Worm (Caenorhabditis elegans) whole organism, L1 larva: Measurements from ENCODE around the gene irld-55.

Source experiments
- C04F5.9 ChIP-seq: sonication (generic microtip); optimal IDR thresholded peaks from 2 replicates; lab custom pipeline; 2016; ENCODE audit warnings: missing genetic modification characterization, missing compliant biosample characterization
- Y116A8C.19 ChIP-seq: sonication (generic microtip); optimal IDR thresholded peaks from 2 replicates; lab custom pipeline; 2016; ENCODE audit warnings: missing compliant biosample characterization, missing genetic modification characterization, borderline replicate concordance
- aha-1 ChIP-seq: fragments of 150-350 bp; optimal IDR thresholded peaks from 2 replicates; lab custom pipeline; 2014; ENCODE audit warnings: missing biosample characterization, missing genetic modification characterization
- alr-1 ChIP-seq: fragments of 200-800 bp; sonication (Bioruptor generic); optimal IDR thresholded peaks from 2 replicates; lab custom pipeline; 2018; ENCODE audit warnings: borderline replicate concordance, mild to moderate bottlenecking, missing genetic modification characterization, missing compliant biosample characterization
- ceh-82 ChIP-seq, 3 experiments: fragments of 150-350 bp in 1 of 3; sonication (generic microtip) in 2 of 3; optimal IDR thresholded peaks; 2 replicates each; lab custom pipeline; 2014 to 2017; ENCODE audit warnings: missing biosample characterization in 3 of 3, missing genetic modification characterization in 3 of 3
- elt-2 ChIP-seq: sonication (generic microtip); optimal IDR thresholded peaks from 2 replicates; lab custom pipeline; 2016; ENCODE audit warnings: missing genetic modification characterization, mild to moderate bottlenecking, inconsistent platforms, missing compliant biosample characterization, missing genetic modification reagents
- lir-3 ChIP-seq: sonication (generic microtip); optimal IDR thresholded peaks from 2 replicates; lab custom pipeline; 2016; ENCODE audit warnings: mild to moderate bottlenecking, missing genetic modification characterization, moderate library complexity, missing compliant biosample characterization; ENCODE audit not compliant: poor library complexity
- lsy-2 ChIP-seq, 2 experiments: fragments of 150-350 bp; optimal IDR thresholded peaks; 2 replicates each; lab custom pipeline; 2014; ENCODE audit warnings: missing biosample characterization in 2 of 2, missing genetic modification characterization in 2 of 2
- nhr-28 ChIP-seq: fragments of 150-350 bp; optimal IDR thresholded peaks from 2 replicates; lab custom pipeline; 2014; ENCODE audit warnings: missing biosample characterization, missing genetic modification characterization
- rnt-1 ChIP-seq: sonication (generic microtip); optimal IDR thresholded peaks from 2 replicates; lab custom pipeline; 2016; ENCODE audit warnings: mild to moderate bottlenecking, missing genetic modification characterization, moderate library complexity, missing compliant biosample characterization
- snpc-4 ChIP-seq: fragments of 150-350 bp; optimal IDR thresholded peaks from 2 replicates; lab custom pipeline; 2014; ENCODE audit warnings: missing biosample characterization, missing genetic modification characterization
- snu-23 ChIP-seq: sonication (generic microtip); optimal IDR thresholded peaks from 2 replicates; lab custom pipeline; 2016; ENCODE audit warnings: missing genetic modification characterization, missing compliant biosample characterization
- tbx-2 ChIP-seq: sonication (generic microtip); optimal IDR thresholded peaks from 2 replicates; lab custom pipeline; 2016; ENCODE audit warnings: missing genetic modification characterization, missing compliant biosample characterization
- unc-62 ChIP-seq: fragments of 150-350 bp; optimal IDR thresholded peaks from 2 replicates; lab custom pipeline; 2014; ENCODE audit warnings: missing biosample characterization, missing genetic modification reagents, missing genetic modification characterization

DNA sequence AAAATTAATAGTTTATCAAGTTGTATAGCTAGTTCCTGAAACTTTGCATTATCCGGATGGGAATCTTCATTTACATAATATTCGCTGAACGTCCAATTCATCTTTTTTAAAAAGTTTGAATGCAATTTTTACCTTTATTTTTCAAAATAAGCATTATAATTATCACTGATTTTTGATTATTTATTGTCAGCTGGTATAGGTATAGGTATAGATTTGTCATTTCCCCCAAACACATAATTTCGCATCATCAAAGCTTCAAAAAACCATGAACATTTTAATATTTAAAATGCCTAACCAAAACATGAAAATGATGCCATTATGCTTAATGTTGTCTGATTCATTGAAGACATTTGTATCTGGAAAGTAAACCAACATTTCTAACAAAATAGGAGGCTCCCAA is 4.2 kb upstream of the irld-55 start, which contains the start of gene srw-63:
- no peak for TF ChIP-seq unc-62 (GFP tag; lab: Kevin White, UChicago)
- no peak for TF ChIP-seq lir-3
- no peak for TF ChIP-seq tbx-2 (tag; lab: Kevin White, UChicago)
- TF ChIP-seq alr-1 (tag; lab: Kevin White, UChicago), result no peak
- no peak for TF ChIP-seq rnt-1 (tag; lab: Kevin White, UChicago)
- TF ChIP-seq snpc-4 (tag; lab: Kevin White, UChicago), result no peak
- TF ChIP-seq nhr-28 (tag; lab: Kevin White, UChicago), result no peak
- TF ChIP-seq Y116A8C.19 (tag; lab: Kevin White, UChicago), result no peak
- TF ChIP-seq lsy-2 (tag; optimal IDR thresholded peaks at IDR 0.05; lab: Kevin White, UChicago), result no peak
- no peak for TF ChIP-seq ceh-82 (tag; optimal IDR thresholded peaks at IDR 0.05; lab: Kevin White, UChicago)
- no peak for TF ChIP-seq snu-23 (GFP tag; lab: Kevin White, UChicago)
- TF ChIP-seq C04F5.9, result no peak
- no peak for TF ChIP-seq elt-2
- TF ChIP-seq aha-1, result no peak
